Worm (Caenorhabditis elegans) whole organism, young adult: ENCODE results near the gene eri-9.

ENCODE experiments used
- B0019.2 ChIP-seq: fragments of 200-800 bp; sonication (Bioruptor generic); conservative IDR thresholded peaks from 2 replicates; pipeline ENCODE4 v1.3.6; 2022; ENCODE audit warnings: missing genetic modification reagents, missing genetic modification characterization, missing compliant biosample characterization
- B0261.1 ChIP-seq: sonication (generic microtip); optimal IDR thresholded peaks from 2 replicates; lab custom pipeline; 2016; ENCODE audit warnings: mild to moderate bottlenecking, missing genetic modification characterization, moderate library complexity, missing compliant biosample characterization
- F55B11.4 ChIP-seq: sonication (generic microtip); optimal IDR thresholded peaks from 2 replicates; lab custom pipeline; 2016; ENCODE audit warnings: missing compliant biosample characterization, missing genetic modification characterization, borderline replicate concordance; ENCODE audit not compliant: insufficient read depth
- F57C9.4 ChIP-seq: sonication (generic microtip); optimal IDR thresholded peaks from 2 replicates; lab custom pipeline; 2017; ENCODE audit warnings: mild to moderate bottlenecking, missing genetic modification characterization, missing compliant biosample characterization
- K11D2.4 ChIP-seq: fragments of 200-800 bp; sonication (Bioruptor generic); IDR thresholded peaks from 2 replicates; pipeline ENCODE4 v1.3.6; 2022; ENCODE audit warnings: missing genetic modification reagents, missing genetic modification characterization, missing compliant biosample characterization
- ama-1 ChIP-seq, 3 experiments: fragments of 150-350 bp in 1 of 3; sonication (generic microtip) in 2 of 3; optimal IDR thresholded peaks; 2 replicates each; lab custom pipeline; 2014 to 2018; ENCODE audit warnings: missing biosample characterization in 2 of 3, missing genetic modification characterization in 2 of 3, missing genetic modification reagents in 2 of 3
- hsf-1 ChIP-seq: fragments of 200-800 bp; sonication (Bioruptor generic); IDR thresholded peaks from 2 replicates; pipeline ENCODE4 v1.3.6; 2022; ENCODE audit warnings: missing genetic modification reagents, missing genetic modification characterization, missing compliant biosample characterization
- lag-1 ChIP-seq: fragments of 200-800 bp; sonication (Bioruptor generic); IDR thresholded peaks from 2 replicates; pipeline ENCODE4 v1.3.6; 2022; ENCODE audit warnings: missing genetic modification reagents, missing genetic modification characterization, missing compliant biosample characterization

DNA sequence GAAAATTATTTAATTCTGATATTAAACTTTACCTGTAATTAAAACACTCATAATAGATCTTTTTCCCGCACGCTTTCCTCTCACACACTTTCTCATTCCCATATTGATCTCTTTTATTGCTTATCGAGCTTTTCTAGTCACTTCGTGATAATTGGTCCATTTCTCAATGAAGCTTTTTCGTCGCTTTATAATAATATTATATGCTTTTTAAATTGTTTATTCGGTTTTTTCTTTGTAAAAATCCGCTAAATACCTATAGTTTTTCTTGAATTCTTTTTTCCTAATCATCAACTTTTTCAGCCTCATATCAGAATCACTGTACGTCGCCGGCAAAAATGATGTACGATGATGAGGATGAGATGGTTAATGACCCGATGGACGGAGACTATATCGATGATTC lies 7.0 kb downstream of the eri-9 start, which contains the start of gene rpb-2:
- TF ChIP-seq F55B11.4 (tag; lab: Kevin White, UChicago) (no peak), ama-1 (optimal IDR thresholded peaks at IDR 0.05; lab: Kevin White, UChicago) (no peak), ama-1 (GFP tag; optimal IDR thresholded peaks at IDR 0.05; lab: Kevin White, UChicago) (no peak), B0019.2 (GFP tag; lab: Robert Waterston, UW) (no peak), F57C9.4 (no peak), lag-1 (GFP tag; lab: Robert Waterston, UW) (no peak), hsf-1 (GFP tag; lab: Robert Waterston, UW) (no peak), K11D2.4 (GFP tag; lab: Robert Waterston, UW) (no peak), B0261.1 (tag; lab: Kevin White, UChicago) (no peak)
